Worm (Caenorhabditis elegans): ENCODE measurements around the gene F41B4.3.

DNA sequence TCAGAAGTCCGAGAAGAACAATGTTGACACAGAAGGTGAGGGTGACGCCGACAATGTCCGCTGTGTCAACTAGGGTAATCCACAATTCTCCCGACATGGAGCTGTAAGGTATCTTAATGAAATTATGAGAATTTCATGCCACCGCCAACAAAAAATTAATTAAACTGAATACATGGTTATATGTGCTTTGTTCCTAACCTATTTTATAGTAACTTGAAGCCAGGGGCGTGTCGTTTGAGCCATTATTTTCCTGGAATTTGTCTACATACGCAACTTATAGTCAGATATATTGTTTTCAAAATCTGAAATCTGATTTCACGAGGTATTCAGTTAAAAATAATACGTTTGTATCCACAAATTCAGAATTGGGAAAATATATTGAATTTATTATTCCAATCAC is 29.9 kb upstream of the F41B4.3 start, which contains the start of gene odr-10:
- TF ChIP-seq ceh-9 (tag; optimal IDR thresholded peaks at IDR 0.05) (no peak), syd-9 (tag; optimal IDR thresholded peaks at IDR 0.05) (no peak), pqm-1 (tag; optimal IDR thresholded peaks at IDR 0.05) (no peak), hlh-15 (tag; optimal IDR thresholded peaks at IDR 0.05) (no peak), fkh-10 (GFP tag; optimal IDR thresholded peaks at IDR 0.05) (no peak), ama-1 (optimal IDR thresholded peaks at IDR 0.05) (no peak), ztf-16 (tag; optimal IDR thresholded peaks at IDR 0.05) (no peak), unc-55 (GFP tag; optimal IDR thresholded peaks at IDR 0.05) (no peak), madf-2 (tag; optimal IDR thresholded peaks at IDR 0.05) (no peak), hlh-30 (tag; optimal IDR thresholded peaks at IDR 0.05; ENCODE audit: insufficient read depth) (no peak), tbx-2 (tag; optimal IDR thresholded peaks at IDR 0.05) (no peak), unc-86 (tag; optimal IDR thresholded peaks at IDR 0.05) (no peak), odd-2 (tag; optimal IDR thresholded peaks at IDR 0.05) (no peak), ttx-3 (tag; optimal IDR thresholded peaks at IDR 0.05) (no peak)

All from whole organism, late embryonic.